Fruit fly (Drosophila melanogaster) whole organism, embryonic: Measurements from ENCODE around the gene Rpt6R.

Experiments used
- Abd-B ChIP-seq: fragments of 200-800 bp; sonication (Bioruptor generic); optimal IDR thresholded peaks from 2 replicates; lab custom pipeline; 2018; ENCODE audit warnings: missing biosample characterization, mild to moderate bottlenecking, missing genetic modification characterization, moderate library complexity
- Awh ChIP-seq: fragments of 200-800 bp; sonication (Bioruptor generic); IDR thresholded peaks from 2 replicates; pipeline ENCODE4, ENCODE4 v1.3.6; 2022; ENCODE audit warnings: missing biosample characterization, missing genetic modification characterization
- CG12071 ChIP-seq: fragments of 200-800 bp; sonication (Bioruptor generic); optimal IDR thresholded peaks from 3 replicates; lab custom pipeline; 2018; ENCODE audit warnings: missing biosample characterization, mild to moderate bottlenecking, missing genetic modification characterization
- CG13624 ChIP-seq: fragments of 200-800 bp; sonication (Bioruptor generic); optimal IDR thresholded peaks from 2 replicates; lab custom pipeline; 2016; ENCODE audit warnings: missing biosample characterization, missing genetic modification characterization
- CG13775 ChIP-seq: fragments of 200-800 bp; sonication (Bioruptor generic); optimal IDR thresholded peaks from 3 replicates; lab custom pipeline; 2017; ENCODE audit warnings: missing biosample characterization, mild to moderate bottlenecking, missing genetic modification characterization
- CG13894 ChIP-seq: fragments of 200-800 bp; sonication (Bioruptor generic); optimal IDR thresholded peaks from 3 replicates; lab custom pipeline; 2018; ENCODE audit warnings: missing biosample characterization, mild to moderate bottlenecking, missing genetic modification characterization, moderate library complexity
- CG15601 ChIP-seq: fragments of 200-800 bp; sonication (Bioruptor generic); optimal IDR thresholded peaks from 3 replicates; lab custom pipeline; 2019; ENCODE audit warnings: missing biosample characterization, mild to moderate bottlenecking, missing genetic modification characterization, moderate library complexity
- CG17186 ChIP-seq: fragments of 200-800 bp; sonication (Bioruptor generic); optimal IDR thresholded peaks from 3 replicates; lab custom pipeline; 2017; ENCODE audit warnings: missing biosample characterization, missing genetic modification reagents, missing genetic modification characterization
- CG17361 ChIP-seq: fragments of 200-800 bp; sonication (Bioruptor generic); IDR thresholded peaks from 3 replicates; pipeline ENCODE4 v1.3.6; 2022; ENCODE audit warnings: missing biosample characterization, missing genetic modification characterization
- CG17612 ChIP-seq: fragments of 200-800 bp; sonication (Bioruptor generic); IDR thresholded peaks from 2 replicates; pipeline ENCODE4 v1.3.6; 2022; ENCODE audit warnings: missing biosample characterization, missing genetic modification characterization
- CG2889 ChIP-seq: fragments of 200-800 bp; sonication (Bioruptor generic); IDR thresholded peaks from 3 replicates; pipeline ENCODE4 v1.3.6; 2022; ENCODE audit warnings: missing biosample characterization, missing genetic modification characterization
- CG30431 ChIP-seq: fragments of 200-800 bp; sonication (Bioruptor generic); optimal IDR thresholded peaks from 2 replicates; lab custom pipeline; 2017; ENCODE audit warnings: missing biosample characterization, missing genetic modification characterization
- CG31441 ChIP-seq: fragments of 200-800 bp; sonication (Bioruptor generic); IDR thresholded peaks from 2 replicates; pipeline ENCODE4 v1.3.6; 2022; ENCODE audit warnings: missing biosample characterization, missing genetic modification characterization
- CG7556 ChIP-seq: fragments of 200-800 bp; sonication (Bioruptor generic); optimal IDR thresholded peaks from 2 replicates; lab custom pipeline; 2017; ENCODE audit warnings: missing biosample characterization, mild to moderate bottlenecking, missing genetic modification characterization
- CG7839 ChIP-seq: fragments of 200-800 bp; sonication (Bioruptor generic); optimal IDR thresholded peaks from 3 replicates; lab custom pipeline; 2018; ENCODE audit warnings: missing biosample characterization, mild to moderate bottlenecking, missing genetic modification characterization, moderate library complexity
- CG8089 ChIP-seq: fragments of 200-800 bp; sonication (Bioruptor generic); optimal IDR thresholded peaks from 3 replicates; lab custom pipeline; 2016; ENCODE audit warnings: missing biosample characterization, missing genetic modification characterization
- CG8290 ChIP-seq, 3 experiments: fragments of 200-800 bp; sonication (Bioruptor generic); optimal IDR thresholded peaks; 2 replicates each; lab custom pipeline; 2016 to 2019; ENCODE audit warnings: missing biosample characterization in 3 of 3, missing genetic modification characterization in 3 of 3, mild to moderate bottlenecking in 2 of 3, moderate library complexity in 1 of 3
- Dref ChIP-seq: fragments of 200-800 bp; sonication (Bioruptor generic); IDR thresholded peaks from 2 replicates; pipeline ENCODE4 v1.3.6; 2022; ENCODE audit warnings: missing biosample characterization, missing genetic modification characterization
- Eip74EF ChIP-seq, 2 experiments: fragments of 200-800 bp in 1 of 2; fragments of >200 bp in 1 of 2; sonication (Bioruptor generic) in 1 of 2; optimal IDR thresholded peaks; 2 replicates each; lab custom pipeline; 2017 to 2019; ENCODE audit warnings: missing biosample characterization in 2 of 2, missing genetic modification characterization in 2 of 2, mild to moderate bottlenecking in 1 of 2, moderate library complexity in 1 of 2
- Gsc ChIP-seq: fragments of 200-800 bp; sonication (Bioruptor generic); IDR thresholded peaks from 2 replicates; pipeline ENCODE4 v1.3.6; 2022; ENCODE audit warnings: missing biosample characterization, missing genetic modification characterization
- HLH3B ChIP-seq: fragments of 200-800 bp; sonication (Bioruptor generic); IDR thresholded peaks from 2 replicates; pipeline ENCODE4 v1.3.6; 2022; ENCODE audit warnings: missing biosample characterization, missing genetic modification characterization
- HLH4C ChIP-seq: fragments of 200-800 bp; sonication (Bioruptor generic); IDR thresholded peaks from 3 replicates; pipeline ENCODE4 v1.3.6; 2022; ENCODE audit warnings: missing biosample characterization, missing genetic modification characterization; ENCODE audit not compliant: partially characterized antibody
- HLHmδ ChIP-seq: fragments of 200-800 bp; sonication (Bioruptor generic); optimal IDR thresholded peaks from 2 replicates; lab custom pipeline; 2018; ENCODE audit warnings: missing biosample characterization, mild to moderate bottlenecking, missing genetic modification characterization, moderate library complexity
- MESR4 ChIP-seq: fragments of 200-800 bp; sonication (Bioruptor generic); optimal IDR thresholded peaks from 2 replicates; lab custom pipeline; 2018; ENCODE audit warnings: missing biosample characterization, mild to moderate bottlenecking, missing genetic modification characterization, moderate library complexity
- Meics ChIP-seq: fragments of 200-800 bp; sonication (Bioruptor generic); optimal IDR thresholded peaks from 2 replicates; lab custom pipeline; 2017; ENCODE audit warnings: missing biosample characterization, mild to moderate bottlenecking, missing genetic modification characterization
- NFAT ChIP-seq: fragments of 200-800 bp; sonication (Bioruptor generic); IDR thresholded peaks from 2 replicates; pipeline ENCODE4 v1.3.6; 2022; ENCODE audit warnings: missing biosample characterization, missing genetic modification characterization
- Neu2 ChIP-seq: fragments of 200-800 bp; sonication (Bioruptor generic); optimal IDR thresholded peaks from 3 replicates; lab custom pipeline; 2016; ENCODE audit warnings: missing biosample characterization, missing genetic modification characterization, borderline replicate concordance
- Nf-YA ChIP-seq: fragments of 200-800 bp; sonication (Bioruptor generic); IDR thresholded peaks from 2 replicates; pipeline ENCODE4 v1.3.6; 2022; ENCODE audit warnings: missing biosample characterization, missing genetic modification characterization
- Nf-YB ChIP-seq: fragments of 200-800 bp; sonication (Bioruptor generic); optimal IDR thresholded peaks from 3 replicates; lab custom pipeline; 2019; ENCODE audit warnings: missing biosample characterization, mild to moderate bottlenecking, missing genetic modification characterization, moderate library complexity
- Opbp ChIP-seq: fragments of 200-800 bp; sonication (Bioruptor generic); IDR thresholded peaks from 3 replicates; pipeline ENCODE4 v1.3.6; 2022; ENCODE audit warnings: missing biosample characterization, missing genetic modification characterization; ENCODE audit not compliant: partially characterized antibody
- Sox102F ChIP-seq: fragments of 200-800 bp; sonication (Bioruptor generic); optimal IDR thresholded peaks from 2 replicates; lab custom pipeline; 2018; ENCODE audit warnings: missing biosample characterization, mild to moderate bottlenecking, missing genetic modification characterization, moderate library complexity
- ap ChIP-seq: fragments of 200-800 bp; sonication (Bioruptor generic); IDR thresholded peaks from 2 replicates; pipeline ENCODE4 v1.3.6; 2022; ENCODE audit warnings: missing biosample characterization, missing genetic modification characterization
- ash1 ChIP-seq: fragments of 200-800 bp; sonication (Bioruptor generic); optimal IDR thresholded peaks from 2 replicates; lab custom pipeline; 2018; ENCODE audit warnings: missing biosample characterization, mild to moderate bottlenecking, missing genetic modification characterization
- chn ChIP-seq: fragments of 200-800 bp; sonication (Bioruptor generic); optimal IDR thresholded peaks from 2 replicates; lab custom pipeline; 2016; ENCODE audit warnings: missing biosample characterization, missing genetic modification characterization
- crol ChIP-seq: fragments of 200-800 bp; sonication (Bioruptor generic); IDR thresholded peaks from 2 replicates; pipeline ENCODE4 v1.3.6; 2022; ENCODE audit warnings: missing biosample characterization, missing genetic modification characterization
- dm ChIP-seq: fragments of 200-800 bp; sonication (Bioruptor generic); optimal IDR thresholded peaks from 3 replicates; lab custom pipeline; 2016; ENCODE audit warnings: missing biosample characterization, missing genetic modification characterization
- dysf ChIP-seq: fragments of 200-800 bp; sonication (Bioruptor generic); IDR thresholded peaks from 3 replicates; pipeline ENCODE4 v1.3.6; 2022; ENCODE audit warnings: missing biosample characterization, missing genetic modification characterization
- gce ChIP-seq: fragments of 200-800 bp; sonication (Bioruptor generic); IDR thresholded peaks from 3 replicates; pipeline ENCODE4 v1.3.6; 2022; ENCODE audit warnings: missing biosample characterization, missing genetic modification characterization
- grau ChIP-seq: fragments of 200-800 bp; optimal IDR thresholded peaks from 3 replicates; lab custom pipeline; 2019; ENCODE audit warnings: missing biosample characterization, mild to moderate bottlenecking, missing genetic modification characterization, moderate library complexity
- gro ChIP-seq: fragments of 200-800 bp; sonication (Bioruptor generic); optimal IDR thresholded peaks from 2 replicates; lab custom pipeline; 2016; ENCODE audit warnings: missing biosample characterization, missing genetic modification characterization
- gt ChIP-seq: fragments of 200-800 bp; sonication (Bioruptor generic); IDR thresholded peaks from 2 replicates; pipeline ENCODE4 v1.3.6; 2022; ENCODE audit warnings: missing biosample characterization, missing genetic modification characterization
- nau ChIP-seq: fragments of 200-800 bp; sonication (Bioruptor generic); optimal IDR thresholded peaks from 3 replicates; lab custom pipeline; 2017; ENCODE audit warnings: missing biosample characterization, mild to moderate bottlenecking, missing genetic modification characterization, missing genetic modification reagents
- nerfin-1 ChIP-seq: fragments of 200-800 bp; sonication (Bioruptor generic); optimal IDR thresholded peaks from 3 replicates; lab custom pipeline; 2019; ENCODE audit warnings: missing biosample characterization, mild to moderate bottlenecking, missing genetic modification characterization, moderate library complexity
- nom ChIP-seq: fragments of 200-800 bp; sonication (Bioruptor generic); optimal IDR thresholded peaks from 2 replicates; lab custom pipeline; 2017; ENCODE audit warnings: missing biosample characterization, missing genetic modification characterization, mild to moderate bottlenecking, moderate library complexity, missing genetic modification reagents
- ro ChIP-seq: fragments of 200-800 bp; sonication (Bioruptor generic); IDR thresholded peaks from 2 replicates; pipeline ENCODE4 v1.3.6; 2022; ENCODE audit warnings: missing biosample characterization, missing genetic modification characterization
- schlank ChIP-seq: fragments of 200-800 bp; sonication (Bioruptor generic); optimal IDR thresholded peaks from 2 replicates; lab custom pipeline; 2018; ENCODE audit warnings: missing biosample characterization, mild to moderate bottlenecking, missing genetic modification characterization
- sr ChIP-seq: fragments of 200-800 bp; sonication (Bioruptor generic); IDR thresholded peaks from 3 replicates; pipeline ENCODE4 v1.3.6; 2022; ENCODE audit warnings: missing biosample characterization, missing genetic modification characterization
- tup ChIP-seq: fragments of 200-800 bp; sonication (Bioruptor generic); optimal IDR thresholded peaks from 2 replicates; lab custom pipeline; 2016; ENCODE audit warnings: missing biosample characterization, mild to moderate bottlenecking, missing genetic modification characterization, moderate library complexity

The Rpt6R gene

dm6 chr3R:30541469-30541868, 42.0 kb downstream of the Rpt6R start:
- TF ChIP-seq Eip74EF (GFP tag; optimal IDR thresholded peaks at IDR 0.05; lab: Kevin White, UChicago) (no peak), Sox102F (GFP tag; lab: Kevin White, UChicago) (peak; percentile 9), sr (peak; percentile 94), gce (GFP tag; lab: Robert Waterston, UW) (no peak), nau (GFP tag; lab: Kevin White, UChicago) (peak; percentile 94)
- TF ChIP-seq, all 482 proteins: peak for 3

dm6 chr3R:30540196-30540595, 43.3 kb downstream of the Rpt6R start:
- TF ChIP-seq CG8089 (GFP tag; lab: Kevin White, UChicago) (peak; percentile 91), ro (GFP tag; lab: Robert Waterston, UW) (peak; percentile 83), nerfin-1 (tag; lab: Kevin White, UChicago) (peak; percentile 84), Neu2 (peak; percentile 16), CG13775 (peak; percentile 82), HLHmδ (GFP tag; lab: Kevin White, UChicago) (no peak), gro (GFP tag; lab: Kevin White, UChicago) (peak; percentile 94), CG13624 (GFP tag; lab: Kevin White, UChicago) (peak; percentile 95), dysf (peak; percentile 95), Nf-YA (GFP tag; lab: Robert Waterston, UW) (peak; percentile 84), dm (GFP tag; lab: Kevin White, UChicago) (peak; percentile 82), Opbp (no peak), schlank (tag; lab: Kevin White, UChicago) (peak; percentile 89), MESR4 (GFP tag; lab: Kevin White, UChicago) (peak; percentile 31), CG15601 (tag; lab: Kevin White, UChicago) (peak; percentile 75), CG17186 (GFP tag; lab: Kevin White, UChicago) (peak; percentile 60), Abd-B (GFP tag; lab: Kevin White, UChicago) (peak; percentile 93), CG30431 (peak; percentile 88), tup (GFP tag; lab: Kevin White, UChicago) (peak; percentile 80), HLH4C (GFP tag; lab: Robert Waterston, UW) (no peak), crol (0 out of 2 replicates have a peak, but pooled peaks have one; percentile 17), CG17612 (peak; percentile 76), CG12071 (GFP tag; lab: Kevin White, UChicago) (peak; percentile 92), grau (tag; lab: Kevin White, UChicago) (peak; percentile 88), gt (peak; percentile 81), CG7556 (peak; percentile 92), ap (GFP tag; lab: Robert Waterston, UW) (peak; percentile 90), CG2889 (GFP tag; lab: Robert Waterston, UW) (peak; percentile 90), CG8290 (GFP tag; optimal IDR thresholded peaks at IDR 0.05; lab: Kevin White, UChicago) (peak; percentile 78), CG8290 (tag; optimal IDR thresholded peaks at IDR 0.05; lab: Kevin White, UChicago) (peak in 1 of 2 experiments; percentile 91), Gsc (peak; percentile 87), Dref (0 out of 2 replicates have a peak, but pooled peaks have one; percentile 2), CG7839 (tag; lab: Kevin White, UChicago) (peak; percentile 95), Awh (GFP tag; lab: Robert Waterston, UW) (peak; percentile 93), CG13894 (tag; lab: Kevin White, UChicago) (peak; percentile 92), CG17361 (peak; percentile 84), HLH3B (GFP tag; lab: Robert Waterston, UW) (peak; percentile 95), Meics (GFP tag; lab: Kevin White, UChicago) (peak; percentile 93), chn (peak; percentile 94), NFAT (GFP tag; lab: Robert Waterston, UW) (peak; percentile 90), ash1 (GFP tag; lab: Kevin White, UChicago) (peak; percentile 53), Nf-YB (GFP tag; lab: Kevin White, UChicago) (peak; percentile 55), CG31441 (GFP tag; lab: Robert Waterston, UW) (peak; percentile 88), nom (GFP tag; lab: Kevin White, UChicago) (no peak)
